Worm (Caenorhabditis elegans) whole organism, L2 larva: ENCODE results near the gene acr-14.

Source experiments
- C34F6.9 ChIP-seq: fragments of 150-350 bp; optimal IDR thresholded peaks from 2 replicates; lab custom pipeline; 2014; ENCODE audit warnings: missing biosample characterization, missing genetic modification characterization
- F13H6.1 ChIP-seq: sonication (generic microtip); optimal IDR thresholded peaks from 2 replicates; lab custom pipeline; 2016; ENCODE audit warnings: missing genetic modification characterization, missing compliant biosample characterization
- R02D3.7 ChIP-seq: fragments of 150-350 bp; optimal IDR thresholded peaks from 2 replicates; lab custom pipeline; 2014; ENCODE audit warnings: missing biosample characterization, missing genetic modification characterization
- Y55F3AM.14 ChIP-seq: fragments of 200-800 bp; sonication (Bioruptor generic); optimal IDR thresholded peaks from 2 replicates; lab custom pipeline; 2018; ENCODE audit warnings: mild to moderate bottlenecking, missing genetic modification characterization, missing compliant biosample characterization
- ZK546.5 ChIP-seq: sonication (generic microtip); optimal IDR thresholded peaks from 2 replicates; lab custom pipeline; 2017; ENCODE audit warnings: missing biosample characterization, missing genetic modification characterization
- aly-2 ChIP-seq: fragments of 150-350 bp; optimal IDR thresholded peaks from 2 replicates; lab custom pipeline; 2014; ENCODE audit warnings: missing biosample characterization, missing genetic modification characterization
- blmp-1 ChIP-seq: sonication (generic microtip); optimal IDR thresholded peaks from 2 replicates; lab custom pipeline; 2017; ENCODE audit warnings: missing genetic modification characterization, mild to moderate bottlenecking, missing compliant biosample characterization, antibody characterized with exemption, moderate library complexity; ENCODE audit not compliant: insufficient read depth
- crh-2 ChIP-seq: sonication (generic microtip); optimal IDR thresholded peaks from 2 replicates; lab custom pipeline; 2017; ENCODE audit warnings: missing biosample characterization, missing genetic modification characterization
- egl-27 ChIP-seq: sonication (generic microtip); optimal IDR thresholded peaks from 3 replicates; lab custom pipeline; 2017; ENCODE audit warnings: missing biosample characterization, missing genetic modification reagents, missing genetic modification characterization
- elt-1 ChIP-seq: fragments of 150-350 bp; optimal IDR thresholded peaks from 2 replicates; lab custom pipeline; 2014; ENCODE audit warnings: missing biosample characterization, missing genetic modification characterization
- fos-1 ChIP-seq: fragments of 150-350 bp; optimal IDR thresholded peaks from 2 replicates; lab custom pipeline; 2014; ENCODE audit warnings: missing biosample characterization, missing genetic modification characterization
- gmeb-1 ChIP-seq: fragments of 150-350 bp; optimal IDR thresholded peaks from 2 replicates; lab custom pipeline; 2014; ENCODE audit warnings: missing biosample characterization, missing genetic modification characterization
- lin-11 ChIP-seq: fragments of 150-350 bp; sonication (generic microtip); optimal IDR thresholded peaks from 2 replicates; lab custom pipeline; 2014; ENCODE audit warnings: missing biosample characterization, missing genetic modification characterization, inconsistent platforms, mixed read lengths
- lin-13 ChIP-seq: fragments of 150-350 bp; optimal IDR thresholded peaks from 2 replicates; lab custom pipeline; 2014; ENCODE audit warnings: missing biosample characterization, missing genetic modification reagents, missing genetic modification characterization
- lin-39 ChIP-seq: fragments of 150-350 bp; optimal IDR thresholded peaks from 2 replicates; lab custom pipeline; 2014; ENCODE audit warnings: missing biosample characterization, missing genetic modification reagents, missing genetic modification characterization
- lsy-2 ChIP-seq, 2 experiments: fragments of 150-350 bp in 1 of 2; sonication (generic microtip) in 1 of 2; optimal IDR thresholded peaks; 2 replicates each; lab custom pipeline; 2014 to 2017; ENCODE audit warnings: missing biosample characterization in 2 of 2, missing genetic modification characterization in 2 of 2
- mab-5 ChIP-seq: fragments of 150-350 bp; optimal IDR thresholded peaks from 2 replicates; lab custom pipeline; 2014; ENCODE audit warnings: missing biosample characterization, missing genetic modification characterization
- mbf-1 ChIP-seq: sonication (generic microtip); optimal IDR thresholded peaks from 2 replicates; lab custom pipeline; 2017; ENCODE audit warnings: missing biosample characterization, missing genetic modification characterization
- mdl-1 ChIP-seq, 2 experiments: fragments of 150-350 bp in 1 of 2; sonication (generic microtip) in 1 of 2; optimal IDR thresholded peaks; 2 replicates each; lab custom pipeline; 2017; ENCODE audit warnings: missing biosample characterization in 2 of 2, missing genetic modification characterization in 2 of 2
- nhr-11 ChIP-seq: fragments of 150-350 bp; optimal IDR thresholded peaks from 2 replicates; lab custom pipeline; 2014; ENCODE audit warnings: missing biosample characterization, missing genetic modification characterization
- nhr-12 ChIP-seq: fragments of 150-350 bp; optimal IDR thresholded peaks from 2 replicates; lab custom pipeline; 2014; ENCODE audit warnings: missing biosample characterization, missing genetic modification characterization
- nhr-129 ChIP-seq: fragments of 150-350 bp; optimal IDR thresholded peaks from 2 replicates; lab custom pipeline; 2014; ENCODE audit warnings: missing biosample characterization, missing genetic modification characterization
- nhr-23 ChIP-seq: fragments of 150-350 bp; optimal IDR thresholded peaks from 2 replicates; lab custom pipeline; 2014; ENCODE audit warnings: missing biosample characterization, missing genetic modification reagents, missing genetic modification characterization
- nhr-237 ChIP-seq: fragments of 150-350 bp; optimal IDR thresholded peaks from 2 replicates; lab custom pipeline; 2014; ENCODE audit warnings: missing biosample characterization, missing genetic modification characterization
- nhr-25 ChIP-seq: fragments of 150-350 bp; sonication (generic microtip); optimal IDR thresholded peaks from 3 replicates; lab custom pipeline; 2014; ENCODE audit warnings: missing biosample characterization, missing genetic modification characterization
- nhr-6 ChIP-seq: fragments of 150-350 bp; optimal IDR thresholded peaks from 2 replicates; lab custom pipeline; 2014; ENCODE audit warnings: missing biosample characterization, missing genetic modification characterization
- peb-1 ChIP-seq: fragments of 150-350 bp; optimal IDR thresholded peaks from 2 replicates; lab custom pipeline; 2014; ENCODE audit warnings: missing biosample characterization, missing genetic modification characterization
- skn-1 ChIP-seq: sonication (generic microtip); optimal IDR thresholded peaks from 2 replicates; lab custom pipeline; 2017; ENCODE audit warnings: missing biosample characterization, missing genetic modification characterization
- sma-3 ChIP-seq: sonication (generic microtip); optimal IDR thresholded peaks from 2 replicates; lab custom pipeline; 2016; ENCODE audit warnings: missing genetic modification reagents, missing genetic modification characterization, missing compliant biosample characterization
- sma-9 ChIP-seq, 2 experiments: fragments of 150-350 bp in 1 of 2; sonication (generic microtip) in 1 of 2; optimal IDR thresholded peaks; 2 replicates each; lab custom pipeline; 2014 to 2016; ENCODE audit warnings: missing genetic modification characterization in 2 of 2, mild to moderate bottlenecking in 1 of 2, missing biosample characterization in 1 of 2, missing compliant biosample characterization in 1 of 2, missing genetic modification reagents in 1 of 2, moderate library complexity in 1 of 2
- snpc-4 ChIP-seq: fragments of 150-350 bp; optimal IDR thresholded peaks from 2 replicates; lab custom pipeline; 2014; ENCODE audit warnings: missing biosample characterization, missing genetic modification characterization
- unc-39 ChIP-seq: fragments of 150-350 bp; optimal IDR thresholded peaks from 2 replicates; lab custom pipeline; 2014; ENCODE audit warnings: missing biosample characterization, missing genetic modification characterization
- unc-55 ChIP-seq: fragments of 150-350 bp; sonication (generic microtip); optimal IDR thresholded peaks from 3 replicates; lab custom pipeline; 2014; ENCODE audit warnings: missing biosample characterization, missing genetic modification reagents, missing genetic modification characterization
- unc-62 ChIP-seq: fragments of 150-350 bp; optimal IDR thresholded peaks from 2 replicates; lab custom pipeline; 2014; ENCODE audit warnings: missing biosample characterization, missing genetic modification reagents, missing genetic modification characterization
- ztf-11 ChIP-seq: sonication (generic microtip); optimal IDR thresholded peaks from 2 replicates; lab custom pipeline; 2017; ENCODE audit warnings: missing biosample characterization, missing genetic modification characterization
- ztf-4 ChIP-seq: fragments of 150-350 bp; optimal IDR thresholded peaks from 2 replicates; lab custom pipeline; 2014; ENCODE audit warnings: missing biosample characterization, missing genetic modification characterization

acr-14 gene

DNA sequence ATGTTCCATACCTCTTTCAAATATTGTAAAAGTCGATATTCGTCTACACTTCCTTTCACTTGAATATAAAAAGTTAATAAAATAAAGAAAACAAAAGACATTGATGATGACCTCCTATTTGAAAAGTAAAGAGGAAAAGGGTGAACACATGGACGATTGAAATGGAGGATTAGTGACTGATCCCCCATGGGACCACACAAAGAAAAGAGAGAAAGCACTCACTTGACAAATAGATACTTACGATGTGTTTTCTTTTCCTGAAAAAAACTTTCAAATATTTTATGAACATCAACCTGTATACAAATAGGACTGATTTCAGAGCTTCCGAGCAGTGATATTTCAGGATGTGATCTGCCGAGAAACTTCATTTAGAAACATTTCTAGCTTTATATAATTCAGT lies at the start of gene acr-14:
Gene acr-14, minus strand, starts transcription at position 101 of the 400 bp plus-strand sequence.
- TF ChIP-seq egl-27 (tag; lab: Kevin White, UChicago), result no peak
- TF ChIP-seq gmeb-1 (tag; lab: Kevin White, UChicago), result no peak
- no peak for TF ChIP-seq blmp-1
- no peak for TF ChIP-seq peb-1 (tag; lab: Kevin White, UChicago)
- TF ChIP-seq nhr-237, result no peak
- no peak for TF ChIP-seq mab-5 (tag; lab: Kevin White, UChicago)
- TF ChIP-seq nhr-11, result no peak
- no peak for TF ChIP-seq unc-39
- TF ChIP-seq nhr-23 (tag; lab: Kevin White, UChicago), result no peak
- TF ChIP-seq ztf-4, result no peak
- no peak for TF ChIP-seq unc-55
- no peak for TF ChIP-seq ZK546.5
- no peak for TF ChIP-seq sma-3 (GFP tag; lab: Kevin White, UChicago)
- TF ChIP-seq aly-2 (tag; lab: Kevin White, UChicago), result no peak
- no peak for TF ChIP-seq lin-13

DNA sequence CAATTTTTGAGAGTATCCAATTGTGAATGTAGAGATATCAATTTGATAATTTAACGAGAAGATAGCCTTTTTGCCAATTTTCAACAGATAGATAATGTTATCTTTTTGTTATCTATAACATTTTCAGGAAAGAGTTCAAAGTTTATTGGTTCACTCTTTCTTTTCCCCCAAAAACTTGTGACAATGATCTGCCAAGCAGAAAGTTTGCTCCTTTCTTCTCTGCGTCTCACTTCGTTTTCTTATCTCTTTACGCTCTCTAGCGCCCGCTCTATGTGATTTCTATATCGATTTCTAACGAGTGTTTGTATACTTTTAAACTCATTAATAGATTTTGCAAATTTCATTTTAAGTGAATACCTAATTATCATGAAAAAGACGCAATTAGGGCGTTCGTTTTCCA lies 49.5 kb upstream of the acr-14 start:
- TF ChIP-seq sma-9 (GFP tag; optimal IDR thresholded peaks at IDR 0.05; lab: Kevin White, UChicago) (peak; percentile 54), sma-9 (tag; optimal IDR thresholded peaks at IDR 0.05; lab: Kevin White, UChicago) (no peak), lin-39 (no peak), skn-1 (tag; lab: Kevin White, UChicago) (peak; percentile 7), C34F6.9 (tag; lab: Kevin White, UChicago) (peak; percentile 18), crh-2 (tag; lab: Kevin White, UChicago) (peak; percentile 52), lin-11 (tag; lab: Kevin White, UChicago) (no peak), F13H6.1 (tag; lab: Kevin White, UChicago) (peak; percentile 41), fos-1 (tag; lab: Kevin White, UChicago) (peak; percentile 43)

DNA sequence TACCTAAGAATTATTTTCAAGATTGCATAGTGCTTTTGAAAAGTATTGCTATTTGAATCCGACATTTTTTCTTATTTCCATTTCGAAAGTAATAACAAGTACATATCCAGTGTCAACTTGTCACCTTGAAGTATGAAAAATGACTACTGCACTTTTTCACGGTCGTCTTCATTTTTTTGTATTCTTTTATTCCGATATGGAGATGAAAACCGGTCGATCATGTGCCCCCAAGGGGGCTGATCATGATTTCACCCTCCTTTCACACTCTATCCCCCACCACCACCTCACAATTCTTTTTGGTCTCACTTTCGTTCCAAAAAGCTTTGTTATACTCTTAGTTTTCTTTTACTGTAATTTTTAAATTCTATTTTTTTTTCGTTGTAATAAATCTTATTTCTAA lies 48.9 kb upstream of the acr-14 start:
- no peak for TF ChIP-seq nhr-12
- no peak for TF ChIP-seq nhr-11
- no peak for TF ChIP-seq nhr-129 (tag; lab: Kevin White, UChicago)
- TF ChIP-seq nhr-25 (tag; lab: Kevin White, UChicago), result peak; percentile 65
- TF ChIP-seq blmp-1, result peak; percentile 84

DNA sequence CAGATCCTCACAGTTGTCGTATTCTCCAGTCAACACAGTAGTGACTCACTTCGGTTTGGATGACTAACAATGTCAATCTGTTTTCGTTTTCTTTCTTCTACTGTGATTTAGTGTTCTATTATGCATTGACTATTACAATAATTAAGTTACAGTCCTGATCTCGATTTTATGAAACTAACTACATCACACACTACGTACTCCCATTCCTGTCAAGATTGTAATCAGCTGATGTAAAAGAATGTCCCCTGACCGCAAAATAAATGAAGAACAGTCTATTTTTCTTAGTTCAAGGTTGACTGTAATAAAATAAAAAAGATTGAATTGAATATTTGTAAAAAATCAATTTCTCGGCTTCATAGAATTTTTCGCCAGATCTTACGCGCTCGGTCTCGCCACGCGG lies 48.4 kb upstream of the acr-14 start:
- no peak for TF ChIP-seq sma-3 (GFP tag; lab: Kevin White, UChicago)
- TF ChIP-seq nhr-25 (tag; lab: Kevin White, UChicago), result peak; percentile 47

DNA sequence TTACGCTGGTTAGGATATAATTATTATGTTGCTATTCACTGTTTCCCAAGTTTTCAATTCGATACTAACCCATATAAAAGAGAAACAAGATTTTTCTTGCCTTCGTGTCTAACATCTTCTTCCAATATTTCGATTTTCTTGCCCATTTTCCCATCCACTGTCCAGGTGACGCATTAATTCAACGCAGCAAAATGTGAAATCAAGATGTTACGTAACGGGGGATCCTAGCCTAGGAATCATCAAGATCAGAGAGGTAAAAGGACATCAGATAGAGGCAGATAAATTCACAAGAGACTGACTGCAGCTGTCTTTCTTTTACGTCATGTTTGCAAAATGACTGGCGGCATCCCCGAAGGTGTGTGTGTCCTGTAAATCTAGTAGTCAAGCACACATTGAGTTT lies 47.6 kb upstream of the acr-14 start:
- TF ChIP-seq nhr-129 (tag; lab: Kevin White, UChicago), result peak; percentile 9
- TF ChIP-seq nhr-6 (tag; lab: Kevin White, UChicago), result no peak
- no peak for TF ChIP-seq sma-9 (GFP tag; optimal IDR thresholded peaks at IDR 0.05; lab: Kevin White, UChicago)
- no peak for TF ChIP-seq sma-9 (tag; optimal IDR thresholded peaks at IDR 0.05; lab: Kevin White, UChicago)
- no peak for TF ChIP-seq R02D3.7 (tag; lab: Kevin White, UChicago)
- TF ChIP-seq mbf-1 (tag; lab: Kevin White, UChicago), result no peak
- TF ChIP-seq nhr-12, result no peak
- TF ChIP-seq elt-1 (tag; lab: Kevin White, UChicago), result peak; percentile 3
- peak; percentile 8 for TF ChIP-seq fos-1 (tag; lab: Kevin White, UChicago)
- TF ChIP-seq lin-39, result no peak

DNA sequence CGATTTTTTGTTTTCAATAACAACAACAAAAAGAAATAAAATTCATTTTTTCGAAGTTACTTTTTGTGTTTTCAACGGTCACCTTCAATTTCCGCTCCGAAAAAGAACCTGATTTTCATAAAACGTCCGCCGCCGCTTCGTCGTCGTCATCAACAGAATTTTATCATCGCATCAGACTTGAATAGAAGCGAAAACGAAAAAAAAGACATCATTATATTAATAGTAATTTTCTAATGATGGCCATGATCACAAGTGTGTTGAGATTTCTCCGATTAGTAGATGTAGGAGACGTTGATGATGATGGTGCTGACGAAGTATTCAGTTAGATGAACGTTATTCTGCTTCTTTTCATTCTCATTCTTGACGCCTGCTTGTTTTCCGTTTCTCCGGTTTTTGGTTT lies 47.0 kb upstream of the acr-14 start:
- TF ChIP-seq F13H6.1 (tag; lab: Kevin White, UChicago) (no peak), nhr-12 (no peak), nhr-6 (tag; lab: Kevin White, UChicago) (no peak), ztf-11 (no peak), elt-1 (tag; lab: Kevin White, UChicago) (no peak), snpc-4 (tag; lab: Kevin White, UChicago) (no peak), mdl-1 (tag; optimal IDR thresholded peaks at IDR 0.05; lab: Kevin White, UChicago) (no peak), lin-39 (no peak), lsy-2 (tag; optimal IDR thresholded peaks at IDR 0.05; lab: Kevin White, UChicago) (no peak), unc-62 (GFP tag; lab: Kevin White, UChicago) (no peak), nhr-129 (tag; lab: Kevin White, UChicago) (no peak), sma-9 (GFP tag; optimal IDR thresholded peaks at IDR 0.05; lab: Kevin White, UChicago) (no peak), sma-9 (tag; optimal IDR thresholded peaks at IDR 0.05; lab: Kevin White, UChicago) (no peak), nhr-23 (tag; lab: Kevin White, UChicago) (no peak), Y55F3AM.14 (GFP tag; lab: Kevin White, UChicago) (no peak)
